Fruit fly (Drosophila melanogaster) S2 (cell line): ENCODE data around the gene CG9286.

ENCODE experiments used
- CG8478 ChIP-seq: fragments of >200 bp; optimal IDR thresholded peaks from 2 replicates; lab custom pipeline; 2018
- CTCF ChIP-seq, 2 experiments: fragments of >200 bp; optimal IDR thresholded peaks; 2 replicates each; lab custom pipeline; 2018

dm6 chr3R:13771195-13771594 is 9.6 kb upstream of the CG9286 start, which contains the start of gene CG9297:
- TF ChIP-seq CG8478 (lab: Kevin White, UChicago) (no peak), CTCF (optimal IDR thresholded peaks at IDR 0.05; lab: Kevin White, UChicago) (no peak)
